Worm (Caenorhabditis elegans) whole organism, L1 larva: Measurements from ENCODE around the gene D2023.3.

ENCODE experiments used
- C04F5.9 ChIP-seq: sonication (generic microtip); optimal IDR thresholded peaks from 2 replicates; lab custom pipeline; 2016; ENCODE audit warnings: missing genetic modification characterization, missing compliant biosample characterization
- C34B4.2 ChIP-seq: sonication (generic microtip); optimal IDR thresholded peaks from 2 replicates; lab custom pipeline; 2017; ENCODE audit warnings: mild to moderate bottlenecking, missing genetic modification characterization, missing compliant biosample characterization
- F16B12.6 ChIP-seq: fragments of 150-350 bp; optimal IDR thresholded peaks from 2 replicates; lab custom pipeline; 2014; ENCODE audit warnings: missing biosample characterization, missing genetic modification characterization
- Y116A8C.19 ChIP-seq: sonication (generic microtip); optimal IDR thresholded peaks from 2 replicates; lab custom pipeline; 2016; ENCODE audit warnings: missing compliant biosample characterization, missing genetic modification characterization, borderline replicate concordance
- aha-1 ChIP-seq: fragments of 150-350 bp; optimal IDR thresholded peaks from 2 replicates; lab custom pipeline; 2014; ENCODE audit warnings: missing biosample characterization, missing genetic modification characterization
- alr-1 ChIP-seq: fragments of 200-800 bp; sonication (Bioruptor generic); optimal IDR thresholded peaks from 2 replicates; lab custom pipeline; 2018; ENCODE audit warnings: borderline replicate concordance, mild to moderate bottlenecking, missing genetic modification characterization, missing compliant biosample characterization
- aly-2 ChIP-seq: fragments of 150-350 bp; optimal IDR thresholded peaks from 2 replicates; lab custom pipeline; 2014; ENCODE audit warnings: missing biosample characterization, missing genetic modification characterization
- ama-1 ChIP-seq: fragments of 150-350 bp; optimal IDR thresholded peaks from 2 replicates; lab custom pipeline; 2014
- ceh-63 ChIP-seq: fragments of 200-800 bp; sonication (Bioruptor generic); optimal IDR thresholded peaks from 2 replicates; lab custom pipeline; 2018; ENCODE audit warnings: mild to moderate bottlenecking, missing genetic modification characterization, missing compliant biosample characterization
- ceh-82 ChIP-seq, 3 experiments: fragments of 150-350 bp in 1 of 3; sonication (generic microtip) in 2 of 3; optimal IDR thresholded peaks; 2 replicates each; lab custom pipeline; 2014 to 2017; ENCODE audit warnings: missing biosample characterization in 3 of 3, missing genetic modification characterization in 3 of 3
- ceh-90 ChIP-seq: sonication (generic microtip); optimal IDR thresholded peaks from 2 replicates; lab custom pipeline; 2016; ENCODE audit warnings: missing genetic modification characterization, missing compliant biosample characterization
- efl-1 ChIP-seq, 4 experiments: fragments of 150-350 bp; optimal IDR thresholded peaks in 3 of 4; peaks in 1 of 4; 1 replicate in 1 of 4; 2 replicates in 3 of 4; lab custom pipeline; 2014; ENCODE audit warnings: missing biosample characterization in 2 of 4, missing genetic modification characterization in 2 of 4, missing genetic modification reagents in 2 of 4
- egl-13 ChIP-seq: sonication (generic microtip); optimal IDR thresholded peaks from 2 replicates; lab custom pipeline; 2016; ENCODE audit warnings: missing genotype, missing genetic modification reagents, missing genetic modification characterization, missing compliant biosample characterization
- egl-27 ChIP-seq, 2 experiments: fragments of 150-350 bp in 1 of 2; sonication (generic microtip); optimal IDR thresholded peaks; 3 replicates each; lab custom pipeline; 2017 to 2018; ENCODE audit warnings: missing biosample characterization in 2 of 2, missing genetic modification characterization in 2 of 2, missing genetic modification reagents in 2 of 2
- elt-3 ChIP-seq, 6 experiments: fragments of 150-350 bp in 1 of 6; sonication (generic microtip); optimal IDR thresholded peaks; 2 replicates each; lab custom pipeline; 2017 to 2018; ENCODE audit warnings: missing biosample characterization in 6 of 6, missing genetic modification characterization in 6 of 6, inconsistent platforms in 1 of 6
- ets-5 ChIP-seq: fragments of 200-800 bp; sonication (Bioruptor generic); IDR thresholded peaks from 2 replicates; pipeline ENCODE4 v1.3.6; 2022; ENCODE audit warnings: missing genetic modification characterization, missing compliant biosample characterization
- fkh-4 ChIP-seq: sonication (generic microtip); optimal IDR thresholded peaks from 2 replicates; lab custom pipeline; 2016; ENCODE audit warnings: missing compliant biosample characterization, missing genetic modification characterization, borderline replicate concordance
- fkh-8 ChIP-seq: sonication (generic microtip); optimal IDR thresholded peaks from 2 replicates; lab custom pipeline; 2016; ENCODE audit warnings: mild to moderate bottlenecking, missing genetic modification characterization, missing compliant biosample characterization
- grh-1 ChIP-seq: fragments of 200-800 bp; sonication (Bioruptor generic); IDR thresholded peaks from 2 replicates; pipeline ENCODE4 v1.3.6; 2022; ENCODE audit warnings: missing genetic modification reagents, missing genetic modification characterization, missing compliant biosample characterization
- hlh-17 ChIP-seq: fragments of 200-800 bp; sonication (Bioruptor generic); optimal IDR thresholded peaks from 2 replicates; lab custom pipeline; 2018; ENCODE audit warnings: missing genetic modification characterization, mild to moderate bottlenecking, missing compliant biosample characterization, moderate library complexity, borderline replicate concordance
- hpl-2 ChIP-seq: fragments of 150-350 bp; optimal IDR thresholded peaks from 2 replicates; lab custom pipeline; 2014; ENCODE audit warnings: missing biosample characterization, missing genetic modification reagents, missing genetic modification characterization
- irx-1 ChIP-seq: sonication (generic microtip); optimal IDR thresholded peaks from 2 replicates; lab custom pipeline; 2016; ENCODE audit warnings: missing genetic modification characterization, missing compliant biosample characterization
- lin-13 ChIP-seq: fragments of 150-350 bp; optimal IDR thresholded peaks from 2 replicates; lab custom pipeline; 2014; ENCODE audit warnings: missing biosample characterization, missing genetic modification reagents, missing genetic modification characterization
- lin-14 ChIP-seq: fragments of 200-800 bp; sonication (Bioruptor generic); optimal IDR thresholded peaks from 2 replicates; lab custom pipeline; 2018; ENCODE audit warnings: mild to moderate bottlenecking, missing genetic modification characterization, moderate library complexity, missing compliant biosample characterization
- lin-15B ChIP-seq: fragments of 150-350 bp; sonication (generic microtip); optimal IDR thresholded peaks from 3 replicates; lab custom pipeline; 2014; ENCODE audit warnings: missing biosample characterization, missing genetic modification characterization
- lin-39 ChIP-seq: fragments of 150-350 bp; optimal IDR thresholded peaks from 2 replicates; lab custom pipeline; 2014; ENCODE audit warnings: missing biosample characterization, missing genetic modification reagents, missing genetic modification characterization
- lsy-2 ChIP-seq, 2 experiments: fragments of 150-350 bp; optimal IDR thresholded peaks; 2 replicates each; lab custom pipeline; 2014; ENCODE audit warnings: missing biosample characterization in 2 of 2, missing genetic modification characterization in 2 of 2
- mdl-1 ChIP-seq, 2 experiments: fragments of 150-350 bp; optimal IDR thresholded peaks; 2 replicates each; lab custom pipeline; 2014 to 2017; ENCODE audit warnings: missing biosample characterization in 2 of 2, missing genetic modification characterization in 2 of 2, inconsistent platforms in 1 of 2
- nhr-11 ChIP-seq: fragments of 150-350 bp; optimal IDR thresholded peaks from 2 replicates; lab custom pipeline; 2014; ENCODE audit warnings: missing biosample characterization, missing genetic modification characterization
- nhr-19 ChIP-seq: fragments of 200-800 bp; sonication (Bioruptor generic); conservative IDR thresholded peaks from 2 replicates; pipeline ENCODE4 v1.3.6; 2022; ENCODE audit warnings: missing genetic modification characterization, missing compliant biosample characterization
- nhr-20 ChIP-seq: sonication (generic microtip); optimal IDR thresholded peaks from 2 replicates; lab custom pipeline; 2016; ENCODE audit warnings: mild to moderate bottlenecking, missing genetic modification characterization, missing compliant biosample characterization
- nhr-47 ChIP-seq: sonication (generic microtip); optimal IDR thresholded peaks from 2 replicates; lab custom pipeline; 2016; ENCODE audit warnings: mild to moderate bottlenecking, missing genetic modification characterization, moderate library complexity, missing compliant biosample characterization
- nhr-71 ChIP-seq: sonication (generic microtip); optimal IDR thresholded peaks from 2 replicates; lab custom pipeline; 2016; ENCODE audit warnings: mild to moderate bottlenecking, missing genetic modification characterization, moderate library complexity, missing compliant biosample characterization
- nhr-77 ChIP-seq: fragments of 150-350 bp; optimal IDR thresholded peaks from 2 replicates; lab custom pipeline; 2014; ENCODE audit warnings: missing biosample characterization, missing genetic modification characterization
- nhr-84 ChIP-seq: sonication (generic microtip); optimal IDR thresholded peaks from 2 replicates; lab custom pipeline; 2017; ENCODE audit warnings: missing biosample characterization, missing genetic modification characterization
- nhr-85 ChIP-seq: sonication (generic microtip); peaks from one replicate; lab custom pipeline; 2016; ENCODE audit warnings: missing genetic modification characterization, inconsistent platforms, missing compliant biosample characterization
- nhr-90 ChIP-seq: sonication (generic microtip); optimal IDR thresholded peaks from 2 replicates; lab custom pipeline; 2016; ENCODE audit warnings: mild to moderate bottlenecking, missing genetic modification characterization, missing compliant biosample characterization; ENCODE audit not compliant: poor library complexity
- pag-3 ChIP-seq: sonication (generic microtip); optimal IDR thresholded peaks from 2 replicates; lab custom pipeline; 2017; ENCODE audit warnings: missing genetic modification characterization, mild to moderate bottlenecking, missing compliant biosample characterization, antibody characterized with exemption, borderline replicate concordance; ENCODE audit not compliant: insufficient read depth
- snpc-4 ChIP-seq: fragments of 150-350 bp; optimal IDR thresholded peaks from 2 replicates; lab custom pipeline; 2014; ENCODE audit warnings: missing biosample characterization, missing genetic modification characterization
- sup-37 ChIP-seq: fragments of 200-800 bp; sonication (Bioruptor generic); optimal IDR thresholded peaks from 2 replicates; lab custom pipeline; 2018; ENCODE audit warnings: mild to moderate bottlenecking, missing genetic modification characterization, missing compliant biosample characterization
- tbx-2 ChIP-seq: sonication (generic microtip); optimal IDR thresholded peaks from 2 replicates; lab custom pipeline; 2016; ENCODE audit warnings: missing genetic modification characterization, missing compliant biosample characterization
- unc-130 ChIP-seq: fragments of 150-350 bp; optimal IDR thresholded peaks from 2 replicates; lab custom pipeline; 2017; ENCODE audit warnings: missing biosample characterization, missing genetic modification characterization, inconsistent platforms
- unc-30 ChIP-seq: sonication (generic microtip); optimal IDR thresholded peaks from 2 replicates; lab custom pipeline; 2017; ENCODE audit warnings: missing biosample characterization, missing genetic modification characterization
- unc-62 ChIP-seq: fragments of 150-350 bp; optimal IDR thresholded peaks from 2 replicates; lab custom pipeline; 2014; ENCODE audit warnings: missing biosample characterization, missing genetic modification reagents, missing genetic modification characterization
- unc-98 ChIP-seq: fragments of 200-800 bp; sonication (Bioruptor generic); IDR thresholded peaks from 2 replicates; pipeline ENCODE4 v1.3.6; 2022; ENCODE audit warnings: missing genetic modification characterization, missing compliant biosample characterization
- xbp-1 ChIP-seq: sonication (generic microtip); optimal IDR thresholded peaks from 2 replicates; lab custom pipeline; 2016; ENCODE audit warnings: missing genetic modification characterization, missing compliant biosample characterization
- zag-1 ChIP-seq: fragments of 150-350 bp; optimal IDR thresholded peaks from 2 replicates; lab custom pipeline; 2014; ENCODE audit warnings: missing biosample characterization, missing genetic modification characterization
- ztf-4 ChIP-seq: fragments of 150-350 bp; optimal IDR thresholded peaks from 2 replicates; lab custom pipeline; 2014; ENCODE audit warnings: missing biosample characterization, missing genetic modification characterization

The D2023.3 gene

DNA sequence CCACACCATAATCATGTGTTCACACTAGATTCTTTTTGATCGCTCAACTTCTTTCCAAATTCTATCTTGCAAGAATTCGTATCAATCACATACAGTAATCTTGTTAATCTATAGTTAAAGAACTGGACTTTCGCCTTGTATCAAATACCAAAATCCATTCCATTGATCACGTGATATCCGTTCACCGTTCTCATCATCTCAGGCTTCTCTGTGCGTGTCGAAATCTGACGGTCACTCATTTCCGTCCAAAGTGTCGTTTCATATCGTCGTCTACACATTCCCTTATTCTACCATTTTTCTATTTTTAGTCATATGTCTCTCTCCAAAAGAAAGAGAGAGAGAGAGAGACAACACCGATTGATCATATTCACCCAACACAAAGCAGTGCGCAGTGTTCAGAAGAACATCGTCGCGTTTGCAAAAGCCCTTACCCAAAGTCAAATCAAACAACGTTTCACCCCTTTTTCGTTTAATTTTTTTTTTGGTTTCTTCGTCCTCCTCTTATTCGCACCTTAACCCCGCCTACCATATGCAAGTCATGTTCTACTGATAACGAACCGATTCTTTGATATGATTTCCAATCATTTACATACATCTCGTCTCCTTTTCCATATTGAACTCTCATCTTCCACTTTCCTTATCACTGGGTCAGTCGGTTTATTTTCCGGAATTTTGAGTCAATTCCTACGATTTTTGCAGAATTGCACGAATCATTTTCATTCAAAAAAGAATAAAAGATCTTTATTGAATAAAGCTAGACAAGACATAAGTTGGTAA lies 47.4 kb upstream of the D2023.3 start (continued):
- peak; percentile 17 for TF ChIP-seq nhr-90 (tag; lab: Kevin White, UChicago)
- peak; percentile 59 for TF ChIP-seq nhr-20 (tag; lab: Kevin White, UChicago)
- TF ChIP-seq lin-13 (GFP tag; lab: Kevin White, UChicago): no peak
- no peak for TF ChIP-seq snpc-4 (tag; lab: Kevin White, UChicago)
- TF ChIP-seq alr-1 (tag; lab: Kevin White, UChicago): no peak

- TF ChIP-seq sup-37 (GFP tag; lab: Kevin White, UChicago) (no peak), ama-1 (lab: Kevin White, UChicago) (no peak), nhr-77 (tag; lab: Kevin White, UChicago) (no peak), egl-13 (no peak), lin-15B (tag; lab: Kevin White, UChicago) (no peak), aha-1 (tag; lab: Kevin White, UChicago) (no peak), unc-62 (GFP tag; lab: Kevin White, UChicago) (no peak), Y116A8C.19 (tag; lab: Kevin White, UChicago) (no peak), tbx-2 (tag; lab: Kevin White, UChicago) (no peak), snpc-4 (tag; lab: Kevin White, UChicago) (no peak), fkh-8 (tag; lab: Kevin White, UChicago) (no peak), irx-1 (tag; lab: Kevin White, UChicago) (no peak), C04F5.9 (tag; lab: Kevin White, UChicago) (no peak), unc-30 (tag; lab: Kevin White, UChicago) (no peak), pag-3 (tag; lab: Kevin White, UChicago) (no peak), aly-2 (tag; lab: Kevin White, UChicago) (no peak), lsy-2 (tag; optimal IDR thresholded peaks at IDR 0.05; lab: Kevin White, UChicago) (peak in 1 of 2 experiments; percentile 16), lin-39 (tag; lab: Kevin White, UChicago) (no peak), nhr-11 (no peak), nhr-47 (tag; lab: Kevin White, UChicago) (no peak), unc-98 (no peak), efl-1 (optimal IDR thresholded peaks at IDR 0.05; lab: Kevin White, UChicago) (no peak), efl-1 (GFP tag; optimal IDR thresholded peaks at IDR 0.05 in 1 of 2; lab: Kevin White, UChicago) (peak in 1 of 2 experiments; percentile 12), nhr-85 (tag; lab: Kevin White, UChicago) (peak; percentile 64), hlh-17 (GFP tag; lab: Kevin White, UChicago) (no peak), egl-27 (tag; optimal IDR thresholded peaks at IDR 0.05; lab: Kevin White, UChicago) (no peak), xbp-1 (tag; lab: Kevin White, UChicago) (no peak), zag-1 (tag; lab: Kevin White, UChicago) (no peak), nhr-19 (GFP tag; lab: Robert Waterston, UW) (peak; percentile 32; the same call in 1 of the 2 replicates), C34B4.2 (no peak), elt-3 (tag; optimal IDR thresholded peaks at IDR 0.05; lab: Kevin White, UChicago) (no peak), F16B12.6 (no peak), ceh-90 (tag; lab: Kevin White, UChicago) (no peak), ztf-4 (tag; lab: Kevin White, UChicago) (no peak), nhr-90 (tag; lab: Kevin White, UChicago) (no peak), fkh-4 (tag; lab: Kevin White, UChicago) (no peak), nhr-84 (tag; lab: Kevin White, UChicago) (no peak), mdl-1 (tag; optimal IDR thresholded peaks at IDR 0.05; lab: Kevin White, UChicago) (no peak), nhr-20 (tag; lab: Kevin White, UChicago) (peak; percentile 39), alr-1 (tag; lab: Kevin White, UChicago) (no peak), hpl-2 (GFP tag; lab: Kevin White, UChicago) (no peak), unc-130 (tag; lab: Kevin White, UChicago) (peak; percentile 3), nhr-71 (tag; lab: Kevin White, UChicago) (peak; percentile 11), grh-1 (no peak), lin-14 (GFP tag; lab: Kevin White, UChicago) (peak; percentile 45), ceh-63 (GFP tag; lab: Kevin White, UChicago) (no peak), ceh-82 (tag; optimal IDR thresholded peaks at IDR 0.05; lab: Kevin White, UChicago) (no peak), ets-5 (GFP tag; lab: Robert Waterston, UW) (no peak)
Observed at ce11 chrV:11858299-11858698, 46.5 kb upstream of the D2023.3 start.
